Worm (Caenorhabditis elegans) whole organism, L4 larva: ENCODE data around the gene B0280.9.

Experiments used
- F26F4.8 ChIP-seq: fragments of 200-800 bp; sonication (Bioruptor generic); conservative IDR thresholded peaks from 2 replicates; pipeline ENCODE4 v1.3.6; 2022; ENCODE audit warnings: missing genetic modification characterization, missing compliant biosample characterization
- F37D6.2 ChIP-seq: sonication (generic microtip); optimal IDR thresholded peaks from 2 replicates; lab custom pipeline; 2016; ENCODE audit warnings: mild to moderate bottlenecking, missing genetic modification characterization, missing compliant biosample characterization
- T20F7.1 ChIP-seq: fragments of 200-800 bp; sonication (Bioruptor generic); optimal IDR thresholded peaks from 2 replicates; lab custom pipeline; 2018; ENCODE audit warnings: mild to moderate bottlenecking, missing genetic modification characterization, missing compliant biosample characterization
- aha-1 ChIP-seq: fragments of 150-350 bp; peaks from one replicate; lab custom pipeline; 2014; ENCODE audit warnings: missing biosample characterization, missing genetic modification characterization
- ces-1 ChIP-seq: fragments of 150-350 bp; sonication (generic microtip); optimal IDR thresholded peaks from 4 replicates; lab custom pipeline; 2014; ENCODE audit warnings: missing biosample characterization, missing genetic modification reagents, missing genetic modification characterization
- cey-2 ChIP-seq: sonication (generic microtip); optimal IDR thresholded peaks from 3 replicates; lab custom pipeline; 2017; ENCODE audit warnings: missing genetic modification characterization, mild to moderate bottlenecking, missing compliant biosample characterization, antibody characterized with exemption, borderline replicate concordance; ENCODE audit not compliant: insufficient read depth
- ctbp-1 ChIP-seq: fragments of 200-800 bp; sonication (Bioruptor generic); IDR thresholded peaks from 2 replicates; pipeline ENCODE4 v1.3.6; 2022; ENCODE audit warnings: missing genetic modification reagents, missing genetic modification characterization, missing compliant biosample characterization
- daf-16 ChIP-seq, 3 experiments: sonication (generic microtip); optimal IDR thresholded peaks; 2 replicates each; lab custom pipeline; 2016 to 2017; ENCODE audit warnings: missing genetic modification characterization in 3 of 3, missing genetic modification reagents in 3 of 3, mild to moderate bottlenecking in 2 of 3, missing compliant biosample characterization in 2 of 3, missing biosample characterization in 1 of 3, moderate library complexity in 1 of 3
- dmd-6 ChIP-seq: fragments of 200-800 bp; sonication (Bioruptor generic); IDR thresholded peaks from 2 replicates; pipeline ENCODE4 v1.3.6; 2022; ENCODE audit warnings: missing genetic modification reagents, missing genetic modification characterization, missing compliant biosample characterization
- dmd-8 ChIP-seq: fragments of 200-800 bp; sonication (Bioruptor generic); IDR thresholded peaks from 2 replicates; pipeline ENCODE4 v1.3.6; 2022; ENCODE audit warnings: missing genetic modification characterization, missing compliant biosample characterization
- dmd-9 ChIP-seq: fragments of 200-800 bp; sonication (Bioruptor generic); IDR thresholded peaks from 2 replicates; pipeline ENCODE4 v1.3.6; 2022; ENCODE audit warnings: missing genetic modification reagents, missing genetic modification characterization, missing compliant biosample characterization
- dpl-1 ChIP-seq: fragments of 150-350 bp; optimal IDR thresholded peaks from 2 replicates; lab custom pipeline; 2014; ENCODE audit warnings: missing biosample characterization, missing genetic modification reagents, missing genetic modification characterization
- dve-1 ChIP-seq: sonication (generic microtip); optimal IDR thresholded peaks from 2 replicates; lab custom pipeline; 2017; ENCODE audit warnings: antibody characterized with exemption, mild to moderate bottlenecking, missing genetic modification characterization, missing compliant biosample characterization; ENCODE audit not compliant: insufficient read depth
- egl-43 ChIP-seq: fragments of 200-800 bp; sonication (Bioruptor generic); IDR thresholded peaks from 2 replicates; pipeline ENCODE4 v1.3.6; 2022; ENCODE audit warnings: missing genetic modification reagents, missing genetic modification characterization, missing compliant biosample characterization
- hif-1 ChIP-seq, 2 experiments: sonication (generic microtip); optimal IDR thresholded peaks; 2 replicates each; lab custom pipeline; 2016 to 2017; ENCODE audit warnings: missing compliant biosample characterization in 2 of 2, missing genetic modification characterization in 2 of 2, missing genetic modification reagents in 2 of 2, missing genotype in 2 of 2, mild to moderate bottlenecking in 1 of 2
- hlh-11 ChIP-seq: fragments of 200-800 bp; sonication (Bioruptor generic); optimal IDR thresholded peaks from 2 replicates; lab custom pipeline; 2018; ENCODE audit warnings: mild to moderate bottlenecking, missing genetic modification characterization, missing compliant biosample characterization
- hlh-30 ChIP-seq: sonication (generic microtip); optimal IDR thresholded peaks from 2 replicates; lab custom pipeline; 2017; ENCODE audit warnings: antibody characterized with exemption, mild to moderate bottlenecking, missing genetic modification characterization, missing compliant biosample characterization; ENCODE audit not compliant: insufficient read depth
- hmg-1.1 ChIP-seq: fragments of 200-800 bp; sonication (Bioruptor generic); IDR thresholded peaks from 2 replicates; pipeline ENCODE4 v1.3.6; 2022; ENCODE audit warnings: missing genetic modification reagents, missing genetic modification characterization, missing compliant biosample characterization
- lin-1 ChIP-seq: fragments of 200-800 bp; sonication (Bioruptor generic); IDR thresholded peaks from 2 replicates; pipeline ENCODE4 v1.3.6; 2022; ENCODE audit warnings: missing genetic modification reagents, missing genetic modification characterization, missing compliant biosample characterization
- lin-13 ChIP-seq: fragments of 150-350 bp; optimal IDR thresholded peaks from 2 replicates; lab custom pipeline; 2014; ENCODE audit warnings: missing biosample characterization, missing genetic modification reagents, missing genetic modification characterization
- lin-15B ChIP-seq: fragments of 150-350 bp; sonication (generic microtip); optimal IDR thresholded peaks from 3 replicates; lab custom pipeline; 2014; ENCODE audit warnings: missing biosample characterization, missing genetic modification characterization
- lsy-2 ChIP-seq, 2 experiments: fragments of 150-350 bp in 1 of 2; sonication (generic microtip) in 1 of 2; optimal IDR thresholded peaks; 2 replicates each; lab custom pipeline; 2014 to 2017; ENCODE audit warnings: missing biosample characterization in 2 of 2, missing genetic modification characterization in 2 of 2
- madf-9 ChIP-seq: fragments of 200-800 bp; sonication (Bioruptor generic); conservative IDR thresholded peaks from 2 replicates; pipeline ENCODE4 v1.3.6; 2022; ENCODE audit warnings: missing genetic modification reagents, missing genetic modification characterization, missing compliant biosample characterization
- mdl-1 ChIP-seq, 2 experiments: fragments of 150-350 bp in 1 of 2; sonication (generic microtip) in 1 of 2; optimal IDR thresholded peaks; 2 replicates each; lab custom pipeline; 2014 to 2017; ENCODE audit warnings: missing biosample characterization in 2 of 2, missing genetic modification characterization in 2 of 2
- mep-1 ChIP-seq: fragments of 150-350 bp; sonication (generic microtip); optimal IDR thresholded peaks from 3 replicates; lab custom pipeline; 2014; ENCODE audit warnings: missing biosample characterization, missing genetic modification characterization
- mes-2 ChIP-seq: sonication (generic microtip); optimal IDR thresholded peaks from 2 replicates; lab custom pipeline; 2016; ENCODE audit warnings: missing genotype, mild to moderate bottlenecking, missing genetic modification characterization, missing compliant biosample characterization; ENCODE audit not compliant: poor library complexity, severe bottlenecking
- nhr-10 ChIP-seq: fragments of 150-350 bp; optimal IDR thresholded peaks from 2 replicates; lab custom pipeline; 2014; ENCODE audit warnings: missing biosample characterization, missing genetic modification characterization
- nhr-28 ChIP-seq: fragments of 150-350 bp; optimal IDR thresholded peaks from 2 replicates; lab custom pipeline; 2014; ENCODE audit warnings: missing biosample characterization, missing genetic modification characterization
- nhr-6 ChIP-seq: fragments of 150-350 bp; optimal IDR thresholded peaks from 2 replicates; lab custom pipeline; 2014; ENCODE audit warnings: missing biosample characterization, missing genetic modification characterization
- nhr-77 ChIP-seq: fragments of 150-350 bp; optimal IDR thresholded peaks from 2 replicates; lab custom pipeline; 2014; ENCODE audit warnings: missing biosample characterization, missing genetic modification characterization
- php-3 ChIP-seq: fragments of 200-800 bp; sonication (Bioruptor generic); IDR thresholded peaks from 2 replicates; pipeline ENCODE4 v1.3.6; 2022; ENCODE audit warnings: missing genetic modification reagents, missing genetic modification characterization, missing compliant biosample characterization
- pqm-1 ChIP-seq: sonication (generic microtip); optimal IDR thresholded peaks from 2 replicates; lab custom pipeline; 2017; ENCODE audit warnings: missing biosample characterization, missing genetic modification characterization
- set-16 ChIP-seq: fragments of 200-800 bp; sonication (Bioruptor generic); IDR thresholded peaks from 2 replicates; pipeline ENCODE4 v1.3.6; 2022; ENCODE audit warnings: missing genetic modification reagents, missing genetic modification characterization, missing compliant biosample characterization
- snpc-1.2 ChIP-seq: fragments of 200-800 bp; sonication (Bioruptor generic); IDR thresholded peaks from 2 replicates; pipeline ENCODE4 v1.3.6; 2022; ENCODE audit warnings: missing genetic modification reagents, missing genetic modification characterization, missing compliant biosample characterization
- unc-62 ChIP-seq, 3 experiments: fragments of 150-350 bp in 1 of 3; sonication (generic microtip); optimal IDR thresholded peaks in 2 of 3; peaks in 1 of 3; 1 replicate in 1 of 3; 2 replicates in 2 of 3; lab custom pipeline; 2014 to 2017; ENCODE audit warnings: missing biosample characterization in 3 of 3, missing genetic modification characterization in 3 of 3, missing genetic modification reagents in 3 of 3, missing genotype in 1 of 3
- ztf-11 ChIP-seq: fragments of 150-350 bp; optimal IDR thresholded peaks from 2 replicates; lab custom pipeline; 2014; ENCODE audit warnings: missing biosample characterization, missing genetic modification characterization
- ztf-7 ChIP-seq: fragments of 150-350 bp; optimal IDR thresholded peaks from 2 replicates; lab custom pipeline; 2014; ENCODE audit warnings: missing biosample characterization, missing genetic modification characterization

Gene B0280.9

DNA sequence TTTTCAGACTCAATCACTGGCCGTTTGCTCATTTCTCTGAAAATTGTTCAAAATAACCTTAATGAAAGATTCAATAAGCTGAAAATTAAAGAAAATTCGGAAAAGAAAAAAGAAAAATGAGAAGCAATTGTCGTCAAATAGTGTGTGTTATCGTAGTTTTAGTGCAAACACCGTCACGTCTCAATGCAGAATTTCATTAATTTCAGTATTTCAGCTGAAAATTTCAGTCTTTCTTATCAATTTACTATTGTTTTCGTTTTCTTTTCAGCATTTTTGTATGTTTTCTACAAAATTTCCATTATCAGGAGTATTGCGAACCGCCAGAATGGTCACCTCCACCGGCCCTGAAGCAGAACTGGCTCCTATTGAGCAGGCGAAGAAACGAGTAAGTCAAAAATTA, at the start of gene B0280.9, which contains the start of gene rpia-1:
TSS of gene B0280.9 (minus strand) at position 36 of the 400 bp plus-strand sequence.
TSS of gene rpia-1 (plus strand) at position 269 of the 400 bp plus-strand sequence.
- TF ChIP-seq dve-1 (tag; lab: Kevin White, UChicago) (peak; percentile 52), daf-16 (GFP tag; optimal IDR thresholded peaks at IDR 0.05; lab: Kevin White, UChicago) (no peak), daf-16 (tag; optimal IDR thresholded peaks at IDR 0.05; lab: Kevin White, UChicago) (peak; percentile 72), nhr-10 (tag; lab: Kevin White, UChicago) (peak; percentile 16), dpl-1 (GFP tag; lab: Kevin White, UChicago) (peak; percentile 6), hlh-11 (tag; lab: Kevin White, UChicago) (peak; percentile 40), php-3 (GFP tag; lab: Robert Waterston, UW) (no peak), nhr-77 (tag; lab: Kevin White, UChicago) (peak; percentile 41), pqm-1 (tag; lab: Kevin White, UChicago) (peak; percentile 23), mep-1 (tag; lab: Kevin White, UChicago) (peak; percentile 25), unc-62 (GFP tag; optimal IDR thresholded peaks at IDR 0.05 in 1 of 2; lab: Kevin White, UChicago) (peak in 1 of 2 experiments; percentile 73), unc-62 (tag; optimal IDR thresholded peaks at IDR 0.05; lab: Kevin White, UChicago) (no peak), nhr-28 (peak; percentile 6), lin-15B (tag; lab: Kevin White, UChicago) (no peak), aha-1 (tag; lab: Kevin White, UChicago) (peak; percentile 79), dmd-8 (GFP tag; lab: Robert Waterston, UW) (no peak), mes-2 (tag; lab: Kevin White, UChicago) (peak; percentile 44), cey-2 (tag; lab: Kevin White, UChicago) (no peak), ztf-7 (tag; lab: Kevin White, UChicago) (peak; percentile 5), lsy-2 (tag; optimal IDR thresholded peaks at IDR 0.05; lab: Kevin White, UChicago) (peak; percentile 42 to 96)

DNA sequence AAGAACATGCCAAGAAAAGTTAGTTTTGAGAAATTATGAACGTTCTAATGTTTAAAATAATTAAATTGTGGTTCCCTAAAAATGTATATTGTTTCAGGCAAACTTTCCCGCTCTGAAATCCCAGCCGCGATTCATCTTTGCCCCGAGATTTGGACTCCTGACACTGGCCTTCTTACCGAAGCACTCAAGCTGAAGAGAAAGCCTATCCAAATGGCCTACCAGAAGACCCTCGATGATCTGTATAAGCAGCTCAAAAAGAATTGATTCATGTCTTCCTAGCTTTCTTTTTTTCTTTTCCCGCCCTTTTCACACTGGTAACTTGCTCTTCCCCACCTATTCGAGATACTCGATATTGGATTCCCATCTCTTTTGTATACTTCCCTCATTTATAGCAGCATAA, 47.4 kb upstream of the B0280.9 start:
- TF ChIP-seq unc-62 (GFP tag; optimal IDR thresholded peaks at IDR 0.05 in 1 of 2; lab: Kevin White, UChicago): peak in 1 of 2 experiments; percentile 90
- no peak for TF ChIP-seq unc-62 (tag; optimal IDR thresholded peaks at IDR 0.05; lab: Kevin White, UChicago)
- TF ChIP-seq aha-1 (tag; lab: Kevin White, UChicago): peak; percentile 81
- no peak for TF ChIP-seq hlh-30 (tag; lab: Kevin White, UChicago)

DNA sequence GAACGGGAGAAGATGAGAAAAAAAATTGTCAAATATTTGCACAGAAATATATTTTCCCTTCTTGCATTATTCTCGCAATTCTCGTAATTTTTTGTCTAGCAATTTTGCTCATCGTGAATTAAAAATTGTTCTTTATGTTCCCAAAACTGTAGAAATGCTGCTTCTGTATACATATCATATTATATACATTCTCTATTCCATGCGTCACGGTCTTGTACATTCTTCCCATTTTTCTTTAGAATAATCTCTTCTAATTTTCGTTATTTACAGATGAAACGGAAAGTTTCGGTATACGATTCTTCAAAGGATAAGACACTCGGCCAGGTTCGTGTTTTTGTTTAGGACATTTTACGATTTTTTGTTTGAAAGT, 44.9 kb upstream of the B0280.9 start, which contains the start of gene acs-4:
TSS of gene acs-4 (plus strand) at position 271 of the 370 bp plus-strand sequence.
- peak in 1 of 2 experiments; percentile 53 for TF ChIP-seq unc-62 (GFP tag; optimal IDR thresholded peaks at IDR 0.05 in 1 of 2; lab: Kevin White, UChicago)
- TF ChIP-seq unc-62 (tag; optimal IDR thresholded peaks at IDR 0.05; lab: Kevin White, UChicago): no peak
- no peak for TF ChIP-seq dmd-6 (GFP tag; lab: Robert Waterston, UW)
- TF ChIP-seq, all 104 proteins: peak for 1

DNA sequence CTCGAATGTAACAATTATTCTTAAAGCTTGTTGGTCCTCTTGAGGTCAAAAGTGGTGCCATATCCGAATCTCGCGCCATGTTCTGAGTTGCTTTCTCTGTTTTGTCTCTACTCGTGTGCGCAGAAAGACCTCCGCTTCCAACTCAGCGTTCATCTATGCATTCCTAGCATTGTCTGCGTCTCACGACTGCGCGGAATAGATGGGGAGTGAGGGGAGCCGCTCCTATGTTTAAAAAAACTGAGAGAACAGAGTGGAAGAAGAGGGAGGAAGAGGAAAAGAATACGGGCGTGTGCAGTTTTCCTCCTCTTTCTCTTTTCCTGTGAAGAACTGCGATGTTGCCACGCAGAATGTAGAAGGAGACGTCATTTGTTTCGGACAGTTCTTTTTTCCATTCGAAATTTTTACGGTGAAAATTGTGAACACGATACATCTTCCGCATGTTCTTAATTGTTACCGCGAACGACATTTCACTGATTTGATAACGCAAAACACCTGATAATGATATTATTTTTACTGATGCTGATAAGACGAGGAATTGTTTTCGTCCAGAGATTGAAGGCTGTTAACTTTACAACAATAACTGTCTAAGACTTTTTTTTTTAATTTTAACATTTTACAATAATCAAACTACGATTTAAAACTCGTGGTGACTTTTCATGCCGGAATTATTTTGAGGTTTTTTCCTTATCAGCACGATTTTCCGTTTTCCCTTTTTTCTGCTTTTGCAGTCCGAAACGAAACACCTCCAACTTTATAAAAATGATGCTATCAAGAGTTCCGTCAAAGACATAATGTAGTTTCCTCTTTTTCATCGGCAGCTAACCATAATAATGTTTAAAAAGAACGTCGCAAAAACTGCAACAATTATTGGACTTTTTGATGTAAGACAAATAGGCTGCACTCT, 44.2 kb upstream of the B0280.9 start:
- TF ChIP-seq nhr-6 (tag; lab: Kevin White, UChicago) (peak; percentile 29), ztf-11 (tag; lab: Kevin White, UChicago) (no peak), hmg-1.1 (GFP tag; lab: Robert Waterston, UW) (peak; percentile 80), mdl-1 (tag; optimal IDR thresholded peaks at IDR 0.05; lab: Kevin White, UChicago) (peak in 1 of 2 experiments; percentile 41), ctbp-1 (no peak), dmd-9 (GFP tag; lab: Robert Waterston, UW) (no peak), madf-9 (GFP tag; lab: Robert Waterston, UW) (0 out of 2 replicates have a peak, but pooled peaks have one; percentile 23), lsy-2 (tag; optimal IDR thresholded peaks at IDR 0.05; lab: Kevin White, UChicago) (peak in 1 of 2 experiments; percentile 57), set-16 (GFP tag; lab: Robert Waterston, UW) (peak; percentile 31), lin-1 (GFP tag; lab: Robert Waterston, UW) (0 out of 2 replicates have a peak, but pooled peaks have one; percentile 37), T20F7.1 (peak; percentile 19), daf-16 (GFP tag; optimal IDR thresholded peaks at IDR 0.05; lab: Kevin White, UChicago) (no peak), daf-16 (tag; optimal IDR thresholded peaks at IDR 0.05; lab: Kevin White, UChicago) (peak; percentile 74), hlh-30 (tag; lab: Kevin White, UChicago) (peak; percentile 40), nhr-28 (peak; percentile 69), egl-43 (GFP tag; lab: Robert Waterston, UW) (peak; percentile 61; the same call in 1 of the 2 replicates), hif-1 (tag; optimal IDR thresholded peaks at IDR 0.05; lab: Kevin White, UChicago) (peak in 1 of 2 experiments; percentile 20), lin-15B (tag; lab: Kevin White, UChicago) (no peak), F37D6.2 (tag; lab: Kevin White, UChicago) (peak; percentile 9), dve-1 (tag; lab: Kevin White, UChicago) (peak; percentile 12), snpc-1.2 (GFP tag; lab: Robert Waterston, UW) (no peak), F26F4.8 (GFP tag; lab: Robert Waterston, UW) (no peak), ces-1 (GFP tag; lab: Kevin White, UChicago) (no peak), dpl-1 (GFP tag; lab: Kevin White, UChicago) (peak; percentile 2), lin-13 (GFP tag; lab: Kevin White, UChicago) (no peak), dmd-6 (GFP tag; lab: Robert Waterston, UW) (peak; percentile 45), pqm-1 (tag; lab: Kevin White, UChicago) (peak; percentile 84)
